In genomic region chr3R:8742661-8743060, dm6 we compare ENCODE assay signal across 2 fruit fly cellular contexts.
A peak's percentile ranks its signal among the peaks of the same experiment; 100 is the strongest.
TF ChIP-seq lines count a peak whose summit lies in the region.

No protein-coding gene starts in this region.

TF ChIP-seq in whole organism, prepupa, 60 proteins besides CTCF, POLR2A, EP300 and RAD21:
- TF ChIP-seq acj6 (GFP tag; optimal IDR thresholded peaks at IDR 0.05; lab: Kevin White, UChicago): no peak
- no peak for TF ChIP-seq CG11762 (GFP tag; optimal IDR thresholded peaks at IDR 0.05; lab: Kevin White, UChicago; ENCODE audit: insufficient read depth)
- TF ChIP-seq Eip78C (GFP tag; lab: Kevin White, UChicago): peak; percentile 15
- TF ChIP-seq Sox15 (GFP tag; optimal IDR thresholded peaks at IDR 0.05; lab: Kevin White, UChicago): no peak
- no peak for TF ChIP-seq CG8632 (GFP tag; optimal IDR thresholded peaks at IDR 0.05; lab: Kevin White, UChicago)

TF ChIP-seq in whole organism, pupa, 21 proteins besides CTCF, POLR2A, EP300 and RAD21:
- TF ChIP-seq EcR (GFP tag; optimal IDR thresholded peaks at IDR 0.05; lab: Kevin White, UChicago): peak; percentile 65
- no peak for TF ChIP-seq CG8301 (tag; optimal IDR thresholded peaks at IDR 0.05; lab: Kevin White, UChicago)
